Fruit fly (Drosophila melanogaster) whole organism, adult: Measurements from ENCODE around the gene CG4572.

Experiments used
- CG14711 ChIP-seq: fragments of 200-800 bp; sonication (Bioruptor generic); optimal IDR thresholded peaks from 2 replicates; lab custom pipeline; 2018; ENCODE audit warnings: missing biosample characterization, mild to moderate bottlenecking, missing genetic modification characterization, moderate library complexity
- CG1620 ChIP-seq: fragments of 200-800 bp; sonication (Bioruptor generic); optimal IDR thresholded peaks from 2 replicates; lab custom pipeline; 2016; ENCODE audit warnings: missing biosample characterization, missing genetic modification characterization
- CG5204 ChIP-seq: fragments of 200-800 bp; sonication (Bioruptor generic); optimal IDR thresholded peaks from 2 replicates; lab custom pipeline; 2016; ENCODE audit warnings: missing biosample characterization, missing genetic modification characterization
- Clk ChIP-seq: fragments of 200-800 bp; sonication (Bioruptor generic); optimal IDR thresholded peaks from 2 replicates; lab custom pipeline; 2017; ENCODE audit warnings: missing biosample characterization, missing genetic modification characterization
- tj ChIP-seq: fragments of 200-800 bp; sonication (Bioruptor generic); optimal IDR thresholded peaks from 3 replicates; lab custom pipeline; 2017; ENCODE audit warnings: missing biosample characterization, mild to moderate bottlenecking, missing genetic modification characterization, moderate library complexity
- toe ChIP-seq: fragments of 200-800 bp; sonication (Bioruptor generic); optimal IDR thresholded peaks from 2 replicates; lab custom pipeline; 2016; ENCODE audit warnings: missing biosample characterization, missing genetic modification characterization

DNA sequence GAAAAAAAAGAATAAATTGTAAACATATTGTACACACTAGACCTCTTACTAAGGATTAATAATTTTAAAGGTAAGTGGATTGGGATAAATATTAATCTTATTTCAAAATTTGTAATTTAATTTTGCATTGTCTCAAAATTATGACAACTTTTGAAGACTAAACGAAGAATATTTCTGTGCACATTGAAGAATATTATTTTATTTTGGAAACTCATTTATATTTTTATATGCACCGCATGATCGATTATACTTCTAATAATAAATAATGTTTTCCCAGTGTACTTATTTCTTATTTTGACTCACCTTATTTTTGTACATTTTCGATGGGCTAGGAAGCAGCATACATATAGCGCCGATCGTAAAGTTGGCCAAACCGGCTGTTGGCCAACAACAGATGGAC, 20.3 kb downstream of the CG4572 start:
- TF ChIP-seq tj (GFP tag; lab: Kevin White, UChicago) (no peak), toe (GFP tag; lab: Kevin White, UChicago) (no peak), CG14711 (tag; lab: Kevin White, UChicago) (no peak), CG5204 (GFP tag; lab: Kevin White, UChicago) (no peak), CG1620 (GFP tag; lab: Kevin White, UChicago) (no peak), Clk (no peak)
